Fruit fly (Drosophila melanogaster) whole organism, embryonic: ENCODE results near the gene gish.

Source experiments
- ATbp ChIP-seq: fragments of 200-800 bp; sonication (Bioruptor generic); optimal IDR thresholded peaks from 2 replicates; lab custom pipeline; 2017; ENCODE audit warnings: missing biosample characterization, mild to moderate bottlenecking, missing genetic modification characterization, missing genetic modification reagents
- Ada2b ChIP-seq: fragments of 200-800 bp; sonication (Bioruptor generic); IDR thresholded peaks from 2 replicates; pipeline ENCODE4 v1.3.6; 2022; ENCODE audit warnings: missing biosample characterization, missing genetic modification characterization
- Atf3 ChIP-seq: fragments of 200-800 bp; sonication (Bioruptor generic); optimal IDR thresholded peaks from 3 replicates; lab custom pipeline; 2016; ENCODE audit warnings: missing biosample characterization, missing genetic modification characterization
- Blimp-1 ChIP-seq: fragments of 200-800 bp; sonication (Bioruptor generic); optimal IDR thresholded peaks from 3 replicates; lab custom pipeline; 2018; ENCODE audit warnings: missing biosample characterization, missing genetic modification characterization, mild to moderate bottlenecking, moderate library complexity, missing genetic modification reagents
- CG10209 ChIP-seq: fragments of 200-800 bp; sonication (Bioruptor generic); optimal IDR thresholded peaks from 3 replicates; lab custom pipeline; 2017; ENCODE audit warnings: missing biosample characterization, mild to moderate bottlenecking, missing genetic modification characterization, missing genetic modification reagents
- CG11696 ChIP-seq: fragments of 200-800 bp; sonication (Bioruptor generic); IDR thresholded peaks from 2 replicates; pipeline ENCODE4 v1.3.6; 2022; ENCODE audit warnings: missing biosample characterization, missing genetic modification characterization
- CG14667 ChIP-seq: fragments of 200-800 bp; sonication (Bioruptor generic); IDR thresholded peaks from 2 replicates; pipeline ENCODE4 v1.3.6; 2022; ENCODE audit warnings: missing biosample characterization, missing genetic modification characterization
- CG14710 ChIP-seq: fragments of 200-800 bp; sonication (Bioruptor generic); optimal IDR thresholded peaks from 3 replicates; lab custom pipeline; 2019; ENCODE audit warnings: missing biosample characterization, mild to moderate bottlenecking, missing genetic modification characterization, moderate library complexity
- CG15011 ChIP-seq: fragments of 200-800 bp; sonication (Bioruptor generic); optimal IDR thresholded peaks from 3 replicates; lab custom pipeline; 2018; ENCODE audit warnings: missing biosample characterization, mild to moderate bottlenecking, missing genetic modification characterization
- CG15479 ChIP-seq: fragments of 200-800 bp; sonication (Bioruptor generic); optimal IDR thresholded peaks from 3 replicates; lab custom pipeline; 2019; ENCODE audit warnings: missing biosample characterization, mild to moderate bottlenecking, missing genetic modification characterization, moderate library complexity
- CG18476 ChIP-seq: fragments of 200-800 bp; sonication (Bioruptor generic); optimal IDR thresholded peaks from 2 replicates; lab custom pipeline; 2016; ENCODE audit warnings: missing biosample characterization, mild to moderate bottlenecking, missing genetic modification characterization
- CG18619 ChIP-seq: fragments of 200-800 bp; sonication (Bioruptor generic); optimal IDR thresholded peaks from 3 replicates; lab custom pipeline; 2017; ENCODE audit warnings: missing biosample characterization, mild to moderate bottlenecking, missing genetic modification characterization
- CG31365 ChIP-seq: fragments of 200-800 bp; sonication (Bioruptor generic); optimal IDR thresholded peaks from 2 replicates; lab custom pipeline; 2018; ENCODE audit warnings: missing biosample characterization, mild to moderate bottlenecking, missing genetic modification characterization
- CG4820 ChIP-seq: fragments of 200-800 bp; sonication (Bioruptor generic); optimal IDR thresholded peaks from 3 replicates; lab custom pipeline; 2016; ENCODE audit warnings: missing biosample characterization, missing genetic modification characterization
- CG9727 ChIP-seq: fragments of 200-800 bp; sonication (Bioruptor generic); optimal IDR thresholded peaks from 3 replicates; lab custom pipeline; 2017; ENCODE audit warnings: missing biosample characterization, mild to moderate bottlenecking, missing genetic modification characterization
- Dek ChIP-seq: fragments of 200-800 bp; sonication (Bioruptor generic); optimal IDR thresholded peaks from 3 replicates; lab custom pipeline; 2019; ENCODE audit warnings: missing biosample characterization, mild to moderate bottlenecking, missing genetic modification characterization, moderate library complexity
- Elba2 ChIP-seq: fragments of 200-800 bp; sonication (Bioruptor generic); optimal IDR thresholded peaks from 3 replicates; lab custom pipeline; 2016; ENCODE audit warnings: missing biosample characterization, missing genetic modification characterization
- Fer1 ChIP-seq: fragments of 200-800 bp; sonication (Bioruptor generic); optimal IDR thresholded peaks from 2 replicates; lab custom pipeline; 2017; ENCODE audit warnings: missing biosample characterization, mild to moderate bottlenecking, missing genetic modification characterization
- H2.0 ChIP-seq: fragments of 200-800 bp; sonication (Bioruptor generic); IDR thresholded peaks from 2 replicates; pipeline ENCODE4 v1.3.6; 2022; ENCODE audit warnings: missing biosample characterization, missing genetic modification characterization
- HmgD ChIP-seq: fragments of 200-800 bp; sonication (Bioruptor generic); optimal IDR thresholded peaks from 3 replicates; lab custom pipeline; 2016; ENCODE audit warnings: missing biosample characterization, missing genetic modification characterization
- HmgZ ChIP-seq: fragments of 200-800 bp; sonication (Bioruptor generic); optimal IDR thresholded peaks from 2 replicates; lab custom pipeline; 2018; ENCODE audit warnings: missing biosample characterization, mild to moderate bottlenecking, missing genetic modification characterization
- Neu2 ChIP-seq: fragments of 200-800 bp; sonication (Bioruptor generic); optimal IDR thresholded peaks from 3 replicates; lab custom pipeline; 2016; ENCODE audit warnings: missing biosample characterization, missing genetic modification characterization, borderline replicate concordance
- Sry-β ChIP-seq: fragments of 200-800 bp; sonication (Bioruptor generic); optimal IDR thresholded peaks from 2 replicates; lab custom pipeline; 2018; ENCODE audit warnings: missing biosample characterization, mild to moderate bottlenecking, missing genetic modification characterization, moderate library complexity
- TFAM ChIP-seq: fragments of 200-800 bp; sonication (Bioruptor generic); optimal IDR thresholded peaks from 2 replicates; lab custom pipeline; 2017; ENCODE audit warnings: missing biosample characterization, missing genetic modification characterization, inconsistent platforms
- bcd ChIP-seq: fragments of 200-800 bp; sonication (Bioruptor generic); optimal IDR thresholded peaks from 2 replicates; lab custom pipeline; 2017; ENCODE audit warnings: missing biosample characterization, mild to moderate bottlenecking, missing genetic modification characterization
- cg ChIP-seq: fragments of 200-800 bp; sonication (Bioruptor generic); optimal IDR thresholded peaks from 3 replicates; lab custom pipeline; 2019; ENCODE audit warnings: missing biosample characterization, mild to moderate bottlenecking, missing genetic modification characterization, moderate library complexity
- ci ChIP-seq: fragments of 200-800 bp; sonication (Bioruptor generic); IDR thresholded peaks from 3 replicates; pipeline ENCODE4 v1.3.6; 2022; ENCODE audit warnings: missing biosample characterization, missing genetic modification characterization
- croc ChIP-seq: fragments of 200-800 bp; sonication (Bioruptor generic); conservative IDR thresholded peaks from 3 replicates; pipeline ENCODE4 v1.3.6; 2022; ENCODE audit warnings: missing biosample characterization, missing genetic modification characterization
- danr ChIP-seq: fragments of 200-800 bp; sonication (Bioruptor generic); IDR thresholded peaks from 2 replicates; pipeline ENCODE4 v1.3.6; 2022; ENCODE audit warnings: missing biosample characterization, missing genetic modification characterization
- dysf ChIP-seq: fragments of 200-800 bp; sonication (Bioruptor generic); IDR thresholded peaks from 3 replicates; pipeline ENCODE4 v1.3.6; 2022; ENCODE audit warnings: missing biosample characterization, missing genetic modification characterization
- eve ChIP-seq, 2 experiments: fragments of >200 bp; optimal IDR thresholded peaks; 2 replicates each; lab custom pipeline; 2017; ENCODE audit warnings: missing biosample characterization in 2 of 2, missing genetic modification characterization in 2 of 2
- ewg ChIP-seq: fragments of 200-800 bp; sonication (Bioruptor generic); optimal IDR thresholded peaks from 3 replicates; lab custom pipeline; 2017; ENCODE audit warnings: mild to moderate bottlenecking, missing biosample characterization, missing genetic modification reagents, missing genetic modification characterization
- ftz-f1 ChIP-seq: fragments of 200-800 bp; sonication (Bioruptor generic); optimal IDR thresholded peaks from 2 replicates; lab custom pipeline; 2016; ENCODE audit warnings: missing biosample characterization, missing genetic modification characterization
- gcm ChIP-seq: fragments of 200-800 bp; sonication (Bioruptor generic); optimal IDR thresholded peaks from 2 replicates; lab custom pipeline; 2019; ENCODE audit warnings: missing biosample characterization, mild to moderate bottlenecking, missing genetic modification characterization, moderate library complexity
- inv ChIP-seq: fragments of 200-800 bp; sonication (Bioruptor generic); IDR thresholded peaks from 2 replicates; pipeline ENCODE4 v1.3.6; 2022; ENCODE audit warnings: missing biosample characterization, missing genetic modification characterization; ENCODE audit not compliant: partially characterized antibody
- jumu ChIP-seq: fragments of 200-800 bp; sonication (Bioruptor generic); optimal IDR thresholded peaks from 3 replicates; lab custom pipeline; 2016; ENCODE audit warnings: missing biosample characterization, missing genetic modification characterization
- kni ChIP-seq: fragments of 200-800 bp; sonication (Bioruptor generic); optimal IDR thresholded peaks from 3 replicates; lab custom pipeline; 2017; ENCODE audit warnings: mild to moderate bottlenecking, missing biosample characterization, missing genetic modification reagents, missing genetic modification characterization
- knrl ChIP-seq: fragments of 200-800 bp; sonication (Bioruptor generic); IDR thresholded peaks from 3 replicates; pipeline ENCODE4 v1.3.6; 2022; ENCODE audit warnings: missing biosample characterization, missing genetic modification characterization; ENCODE audit not compliant: partially characterized antibody
- lilli ChIP-seq: fragments of 200-800 bp; sonication (Bioruptor generic); optimal IDR thresholded peaks from 3 replicates; lab custom pipeline; 2016; ENCODE audit warnings: missing biosample characterization, missing genetic modification characterization
- pb ChIP-seq: fragments of 200-800 bp; sonication (Bioruptor generic); optimal IDR thresholded peaks from 3 replicates; lab custom pipeline; 2016; ENCODE audit warnings: missing biosample characterization, missing genetic modification characterization
- pnt ChIP-seq: fragments of 200-800 bp; sonication (Bioruptor generic); optimal IDR thresholded peaks from 3 replicates; lab custom pipeline; 2016; ENCODE audit warnings: missing biosample characterization, missing genetic modification characterization
- pros ChIP-seq: fragments of 200-800 bp; sonication (Bioruptor generic); optimal IDR thresholded peaks from 3 replicates; lab custom pipeline; 2019; ENCODE audit warnings: missing biosample characterization, mild to moderate bottlenecking, missing genetic modification characterization, moderate library complexity
- pum ChIP-seq: fragments of 200-800 bp; sonication (Bioruptor generic); optimal IDR thresholded peaks from 2 replicates; lab custom pipeline; 2016; ENCODE audit warnings: missing biosample characterization, missing genetic modification characterization
- schlank ChIP-seq: fragments of 200-800 bp; sonication (Bioruptor generic); optimal IDR thresholded peaks from 2 replicates; lab custom pipeline; 2018; ENCODE audit warnings: missing biosample characterization, mild to moderate bottlenecking, missing genetic modification characterization
- sim ChIP-seq: fragments of 200-800 bp; sonication (Bioruptor generic); IDR thresholded peaks from 2 replicates; pipeline ENCODE4 v1.3.6; 2022; ENCODE audit warnings: missing biosample characterization, missing genetic modification characterization
- sr ChIP-seq: fragments of 200-800 bp; sonication (Bioruptor generic); IDR thresholded peaks from 3 replicates; pipeline ENCODE4 v1.3.6; 2022; ENCODE audit warnings: missing biosample characterization, missing genetic modification characterization
- ssp ChIP-seq: fragments of 200-800 bp; sonication (Bioruptor generic); IDR thresholded peaks from 2 replicates; pipeline ENCODE4 v1.3.6; 2022; ENCODE audit warnings: missing biosample characterization, missing genetic modification characterization
- wek ChIP-seq: fragments of 200-800 bp; sonication (Bioruptor generic); optimal IDR thresholded peaks from 3 replicates; lab custom pipeline; 2018; ENCODE audit warnings: missing biosample characterization, mild to moderate bottlenecking, missing genetic modification characterization, moderate library complexity
- zfh2 ChIP-seq: fragments of 200-800 bp; sonication (Bioruptor generic); optimal IDR thresholded peaks from 2 replicates; lab custom pipeline; 2016; ENCODE audit warnings: missing biosample characterization, missing genetic modification characterization

The gish gene

dm6 chr3R:16235941-16236712 is 36.1 kb upstream of the gish start (continued):
- TF ChIP-seq ewg (GFP tag; lab: Kevin White, UChicago), result peak; percentile 86
- peak; percentile 72 for TF ChIP-seq CG4820 (GFP tag; lab: Kevin White, UChicago)
- TF ChIP-seq ATbp (GFP tag; lab: Kevin White, UChicago), result peak; percentile 88
- no peak for TF ChIP-seq ssp
- peak; percentile 78 for TF ChIP-seq CG15011 (GFP tag; lab: Kevin White, UChicago)
- no peak for TF ChIP-seq sim
- TF ChIP-seq schlank (tag; lab: Kevin White, UChicago), result peak; percentile 10
- TF ChIP-seq kni (GFP tag; lab: Kevin White, UChicago), result peak; percentile 90
- TF ChIP-seq H2.0 (GFP tag; lab: Robert Waterston, UW), result no peak
- no peak for TF ChIP-seq CG31365
- peak; percentile 77 for TF ChIP-seq CG10209
- TF ChIP-seq knrl, result no peak
- peak; percentile 85 for TF ChIP-seq Dek (tag; lab: Kevin White, UChicago)
- peak; percentile 79 for TF ChIP-seq CG18476
- TF ChIP-seq HmgD (GFP tag; lab: Kevin White, UChicago), result peak; percentile 82
- TF ChIP-seq CG11696 (GFP tag; lab: Robert Waterston, UW), result no peak
- no peak for TF ChIP-seq CG14667 (GFP tag; lab: Robert Waterston, UW)
- TF ChIP-seq TFAM (GFP tag; lab: Kevin White, UChicago), result no peak
- TF ChIP-seq Neu2, result no peak
- peak; percentile 81; the same call in 2 of the 3 replicates for TF ChIP-seq croc (GFP tag; lab: Robert Waterston, UW)
- TF ChIP-seq pum (GFP tag; lab: Kevin White, UChicago), result peak; percentile 38
- no peak for TF ChIP-seq eve (GFP tag; optimal IDR thresholded peaks at IDR 0.05; lab: Kevin White, UChicago)
- TF ChIP-seq HmgZ (tag; lab: Kevin White, UChicago), result no peak
- no peak for TF ChIP-seq inv (GFP tag; lab: Robert Waterston, UW)
- peak; percentile 13 for TF ChIP-seq Elba2 (GFP tag; lab: Kevin White, UChicago)
- no peak for TF ChIP-seq Ada2b (GFP tag; lab: Robert Waterston, UW)
- TF ChIP-seq CG15479 (GFP tag; lab: Kevin White, UChicago), result peak; percentile 26
- TF ChIP-seq Fer1 (GFP tag; lab: Kevin White, UChicago), result peak; percentile 79
- TF ChIP-seq ci (GFP tag; lab: Robert Waterston, UW), result no peak
- peak; percentile 97 for TF ChIP-seq CG18619
- TF ChIP-seq pb (GFP tag; lab: Kevin White, UChicago), result no peak
- TF ChIP-seq pros (GFP tag; lab: Kevin White, UChicago), result no peak
- TF ChIP-seq Blimp-1 (GFP tag; lab: Kevin White, UChicago), result peak; percentile 75
- TF ChIP-seq pnt (GFP tag; lab: Kevin White, UChicago), result peak; percentile 8
- no peak for TF ChIP-seq wek (GFP tag; lab: Kevin White, UChicago)
- no peak for TF ChIP-seq sr (GFP tag; lab: Robert Waterston, UW)
- peak; percentile 95 for TF ChIP-seq bcd
- TF ChIP-seq CG9727 (GFP tag; lab: Kevin White, UChicago), result peak; percentile 98
- TF ChIP-seq cg, result peak; percentile 66
- peak; percentile 98 for TF ChIP-seq ftz-f1 (GFP tag; lab: Kevin White, UChicago)
- peak; percentile 61 for TF ChIP-seq Atf3 (GFP tag; lab: Kevin White, UChicago)
- TF ChIP-seq lilli (GFP tag; lab: Kevin White, UChicago), result peak; percentile 24
- peak; percentile 21 for TF ChIP-seq Sry-β
- TF ChIP-seq danr, result no peak
- peak; percentile 82 for TF ChIP-seq zfh2 (GFP tag; lab: Kevin White, UChicago)
- peak; percentile 95 for TF ChIP-seq CG14710 (tag; lab: Kevin White, UChicago)
- TF ChIP-seq dysf (GFP tag; lab: Robert Waterston, UW), result no peak
- TF ChIP-seq gcm (GFP tag; lab: Kevin White, UChicago), result peak; percentile 87
- TF ChIP-seq jumu (GFP tag; lab: Kevin White, UChicago), result peak; percentile 49
